Worm (Caenorhabditis elegans) whole organism, late embryonic: ENCODE measurements around the gene txdc-12.2.

ENCODE experiments used
- ahr-1 ChIP-seq: sonication (generic microtip); optimal IDR thresholded peaks from 2 replicates; lab custom pipeline; 2016; ENCODE audit warnings: missing genetic modification characterization, missing compliant biosample characterization
- ama-1 ChIP-seq: fragments of 150-350 bp; optimal IDR thresholded peaks from 2 replicates; lab custom pipeline; 2014
- mec-3 ChIP-seq: sonication (generic microtip); optimal IDR thresholded peaks from 2 replicates; lab custom pipeline; 2016; ENCODE audit warnings: borderline replicate concordance, missing genetic modification characterization, missing compliant biosample characterization
- nfya-1 ChIP-seq: sonication (generic microtip); optimal IDR thresholded peaks from 2 replicates; lab custom pipeline; 2017; ENCODE audit warnings: missing genetic modification characterization, mild to moderate bottlenecking, missing compliant biosample characterization, antibody characterized with exemption, moderate library complexity
- nhr-11 ChIP-seq: fragments of 150-350 bp; optimal IDR thresholded peaks from 2 replicates; lab custom pipeline; 2014; ENCODE audit warnings: missing biosample characterization, missing genetic modification characterization
- npax-4 ChIP-seq: sonication (generic microtip); optimal IDR thresholded peaks from 2 replicates; lab custom pipeline; 2016; ENCODE audit warnings: missing genetic modification characterization, missing compliant biosample characterization
- pha-4 ChIP-seq: fragments of 150-350 bp; optimal IDR thresholded peaks from 2 replicates; lab custom pipeline; 2018; ENCODE audit warnings: missing biosample characterization, missing genetic modification reagents, missing genetic modification characterization
- pqm-1 ChIP-seq: sonication (generic microtip); optimal IDR thresholded peaks from 2 replicates; lab custom pipeline; 2016; ENCODE audit warnings: missing genetic modification characterization, missing compliant biosample characterization
- rnt-1 ChIP-seq: sonication (generic microtip); optimal IDR thresholded peaks from 2 replicates; lab custom pipeline; 2016; ENCODE audit warnings: missing genetic modification characterization, missing compliant biosample characterization
- tbx-2 ChIP-seq: sonication (generic microtip); optimal IDR thresholded peaks from 2 replicates; lab custom pipeline; 2016; ENCODE audit warnings: missing genetic modification characterization, missing compliant biosample characterization
- tbx-7 ChIP-seq: sonication (generic microtip); optimal IDR thresholded peaks from 2 replicates; lab custom pipeline; 2016; ENCODE audit warnings: missing genotype, missing genetic modification characterization, missing compliant biosample characterization
- unc-55 ChIP-seq: sonication (generic microtip); optimal IDR thresholded peaks from 2 replicates; lab custom pipeline; 2017; ENCODE audit warnings: missing biosample characterization, missing genetic modification reagents, missing genetic modification characterization

DNA sequence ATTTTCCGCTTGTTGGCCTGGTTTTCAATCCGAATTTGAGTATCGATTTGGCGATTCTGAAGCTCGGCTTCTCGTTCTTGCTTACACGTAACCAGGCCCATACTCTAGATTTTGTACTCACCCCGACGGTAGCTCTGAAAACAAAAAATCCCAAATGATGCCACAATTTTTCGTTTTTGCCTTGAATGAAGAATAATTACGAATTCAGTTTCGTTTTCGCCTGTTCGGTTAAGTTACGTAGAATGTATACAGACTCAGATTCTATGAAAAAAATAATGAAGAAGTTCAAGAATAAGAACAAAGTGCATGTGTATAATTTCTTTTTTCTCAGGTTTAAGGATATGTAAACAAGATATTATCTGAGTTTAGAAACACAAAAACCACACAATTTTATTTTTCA, 46.7 kb downstream of the txdc-12.2 start, which contains the start of gene gpa-5:
- TF ChIP-seq mec-3 (tag; lab: Kevin White, UChicago) (no peak), ama-1 (lab: Kevin White, UChicago) (no peak), pha-4 (tag; lab: Kevin White, UChicago) (no peak), nfya-1 (tag; lab: Kevin White, UChicago) (no peak), unc-55 (GFP tag; lab: Kevin White, UChicago) (no peak), pqm-1 (tag; lab: Kevin White, UChicago) (no peak), npax-4 (tag; lab: Kevin White, UChicago) (no peak), ahr-1 (no peak), rnt-1 (tag; lab: Kevin White, UChicago) (no peak), tbx-2 (tag; lab: Kevin White, UChicago) (no peak), tbx-7 (no peak), nhr-11 (tag; lab: Kevin White, UChicago) (no peak)
